Fruit fly (Drosophila melanogaster) whole organism, embryonic: Measurements from ENCODE around the gene Sik2.

ENCODE experiments used
- Adf1 ChIP-seq: fragments of 200-800 bp; sonication (Bioruptor generic); IDR thresholded peaks from 2 replicates; pipeline ENCODE4 v1.3.6; 2022; ENCODE audit warnings: missing biosample characterization, missing genetic modification characterization
- Awh ChIP-seq: fragments of 200-800 bp; sonication (Bioruptor generic); IDR thresholded peaks from 2 replicates; pipeline ENCODE4, ENCODE4 v1.3.6; 2022; ENCODE audit warnings: missing biosample characterization, missing genetic modification characterization
- CG11093 ChIP-seq: fragments of 200-800 bp; sonication (Bioruptor generic); IDR thresholded peaks from 3 replicates; pipeline ENCODE4 v1.3.6; 2022; ENCODE audit warnings: missing biosample characterization, missing genetic modification characterization
- CG12104 ChIP-seq: fragments of 200-800 bp; sonication (Bioruptor generic); optimal IDR thresholded peaks from 3 replicates; lab custom pipeline; 2016; ENCODE audit warnings: missing biosample characterization, missing genetic modification characterization
- CG13296 ChIP-seq: fragments of 200-800 bp; sonication (Bioruptor generic); optimal IDR thresholded peaks from 3 replicates; lab custom pipeline; 2018; ENCODE audit warnings: missing biosample characterization, mild to moderate bottlenecking, missing genetic modification characterization
- CG14050 ChIP-seq: fragments of 200-800 bp; sonication (Bioruptor generic); IDR thresholded peaks from 3 replicates; pipeline ENCODE4 v1.3.6; 2022; ENCODE audit warnings: missing biosample characterization, missing genetic modification characterization
- CG14441 ChIP-seq: fragments of 200-800 bp; sonication (Bioruptor generic); IDR thresholded peaks from 2 replicates; pipeline ENCODE4 v1.3.6; 2022; ENCODE audit warnings: missing biosample characterization, missing genetic modification characterization
- CG15601 ChIP-seq: fragments of 200-800 bp; sonication (Bioruptor generic); optimal IDR thresholded peaks from 3 replicates; lab custom pipeline; 2019; ENCODE audit warnings: missing biosample characterization, mild to moderate bottlenecking, missing genetic modification characterization, moderate library complexity
- CG16863 ChIP-seq: fragments of 200-800 bp; sonication (Bioruptor generic); optimal IDR thresholded peaks from 3 replicates; lab custom pipeline; 2016; ENCODE audit warnings: missing biosample characterization, missing genetic modification characterization
- CG17328 ChIP-seq: fragments of 200-800 bp; sonication (Bioruptor generic); IDR thresholded peaks from 2 replicates; pipeline ENCODE4 v1.3.6; 2022; ENCODE audit warnings: missing biosample characterization, missing genetic modification characterization
- CG17361 ChIP-seq: fragments of 200-800 bp; sonication (Bioruptor generic); IDR thresholded peaks from 3 replicates; pipeline ENCODE4 v1.3.6; 2022; ENCODE audit warnings: missing biosample characterization, missing genetic modification characterization
- CG17829 ChIP-seq: fragments of 200-800 bp; optimal IDR thresholded peaks from 2 replicates; lab custom pipeline; 2019; ENCODE audit warnings: missing biosample characterization, mild to moderate bottlenecking, missing genetic modification characterization, moderate library complexity
- CG18599 ChIP-seq: fragments of 200-800 bp; sonication (Bioruptor generic); optimal IDR thresholded peaks from 3 replicates; lab custom pipeline; 2017; ENCODE audit warnings: missing biosample characterization, missing genetic modification characterization, mild to moderate bottlenecking, moderate library complexity, missing genetic modification reagents
- CG2199 ChIP-seq: fragments of 200-800 bp; sonication (Bioruptor generic); IDR thresholded peaks from 3 replicates; pipeline ENCODE4 v1.3.6; 2022; ENCODE audit warnings: missing biosample characterization, missing genetic modification characterization
- CG4707 ChIP-seq: fragments of 200-800 bp; sonication (Bioruptor generic); optimal IDR thresholded peaks from 2 replicates; lab custom pipeline; 2018; ENCODE audit warnings: missing biosample characterization, mild to moderate bottlenecking, missing genetic modification characterization, moderate library complexity
- CG5953 ChIP-seq: fragments of 200-800 bp; sonication (Bioruptor generic); IDR thresholded peaks from 2 replicates; pipeline ENCODE4 v1.3.6; 2022; ENCODE audit warnings: missing biosample characterization, missing genetic modification characterization
- CG7928 ChIP-seq: fragments of 200-800 bp; sonication (Bioruptor generic); optimal IDR thresholded peaks from 2 replicates; lab custom pipeline; 2017; ENCODE audit warnings: missing biosample characterization, mild to moderate bottlenecking, missing genetic modification characterization
- CG8281 ChIP-seq: fragments of 200-800 bp; sonication (Bioruptor generic); optimal IDR thresholded peaks from 2 replicates; lab custom pipeline; 2018; ENCODE audit warnings: missing biosample characterization, mild to moderate bottlenecking, missing genetic modification characterization, moderate library complexity
- CG8388 ChIP-seq: fragments of 200-800 bp; sonication (Bioruptor generic); optimal IDR thresholded peaks from 2 replicates; lab custom pipeline; 2019; ENCODE audit warnings: missing biosample characterization, mild to moderate bottlenecking, missing genetic modification characterization, moderate library complexity
- CG9437 ChIP-seq: fragments of 200-800 bp; sonication (Bioruptor generic); optimal IDR thresholded peaks from 2 replicates; lab custom pipeline; 2018; ENCODE audit warnings: missing biosample characterization, mild to moderate bottlenecking, missing genetic modification characterization
- Chrac-16 ChIP-seq: fragments of 200-800 bp; sonication (Bioruptor generic); optimal IDR thresholded peaks from 3 replicates; lab custom pipeline; 2016; ENCODE audit warnings: missing biosample characterization, missing genetic modification characterization
- CkIIα-i1 ChIP-seq: fragments of 200-800 bp; sonication (Bioruptor generic); IDR thresholded peaks from 2 replicates; pipeline ENCODE4 v1.3.6; 2022; ENCODE audit warnings: missing biosample characterization, missing genetic modification characterization
- Dek ChIP-seq: fragments of 200-800 bp; sonication (Bioruptor generic); optimal IDR thresholded peaks from 3 replicates; lab custom pipeline; 2019; ENCODE audit warnings: missing biosample characterization, mild to moderate bottlenecking, missing genetic modification characterization, moderate library complexity
- Dll ChIP-seq: fragments of 200-800 bp; sonication (Bioruptor generic); IDR thresholded peaks from 4 replicates; pipeline ENCODE4 v1.3.6; 2022; ENCODE audit warnings: missing biosample characterization, missing genetic modification characterization; ENCODE audit not compliant: partially characterized antibody
- E2f1 ChIP-seq: fragments of 200-800 bp; sonication (Bioruptor generic); IDR thresholded peaks from 2 replicates; pipeline ENCODE4 v1.3.6; 2022; ENCODE audit warnings: missing biosample characterization, missing genetic modification characterization
- Fer3 ChIP-seq: fragments of 200-800 bp; sonication (Bioruptor generic); optimal IDR thresholded peaks from 2 replicates; lab custom pipeline; 2018; ENCODE audit warnings: missing biosample characterization, mild to moderate bottlenecking, missing genetic modification characterization, moderate library complexity
- GATAe ChIP-seq: fragments of 200-800 bp; sonication (Bioruptor generic); conservative IDR thresholded peaks from 2 replicates; pipeline ENCODE4 v1.3.6; 2022; ENCODE audit warnings: missing biosample characterization, missing genetic modification characterization
- HLHmδ ChIP-seq: fragments of 200-800 bp; sonication (Bioruptor generic); optimal IDR thresholded peaks from 2 replicates; lab custom pipeline; 2018; ENCODE audit warnings: missing biosample characterization, mild to moderate bottlenecking, missing genetic modification characterization, moderate library complexity
- Hmx ChIP-seq: fragments of 200-800 bp; sonication (Bioruptor generic); optimal IDR thresholded peaks from 2 replicates; lab custom pipeline; 2016; ENCODE audit warnings: missing biosample characterization, missing genetic modification characterization
- Lhr ChIP-seq: fragments of 200-800 bp; sonication (Bioruptor generic); optimal IDR thresholded peaks from 3 replicates; lab custom pipeline; 2017; ENCODE audit warnings: mild to moderate bottlenecking, missing biosample characterization, missing genetic modification reagents, missing genetic modification characterization
- NFAT ChIP-seq: fragments of 200-800 bp; sonication (Bioruptor generic); IDR thresholded peaks from 2 replicates; pipeline ENCODE4 v1.3.6; 2022; ENCODE audit warnings: missing biosample characterization, missing genetic modification characterization
- Ravus ChIP-seq: fragments of 200-800 bp; sonication (Bioruptor generic); IDR thresholded peaks from 2 replicates; pipeline ENCODE4 v1.3.6; 2022; ENCODE audit warnings: missing biosample characterization, missing genetic modification characterization
- bab2 ChIP-seq: fragments of 200-800 bp; sonication (Bioruptor generic); optimal IDR thresholded peaks from 2 replicates; lab custom pipeline; 2016; ENCODE audit warnings: missing biosample characterization, missing genetic modification characterization
- cas ChIP-seq: fragments of 200-800 bp; sonication (Bioruptor generic); IDR thresholded peaks from 2 replicates; pipeline ENCODE4 v1.3.6; 2022; ENCODE audit warnings: missing biosample characterization, missing genetic modification characterization
- eve ChIP-seq, 2 experiments: fragments of >200 bp; optimal IDR thresholded peaks; 2 replicates each; lab custom pipeline; 2017; ENCODE audit warnings: missing biosample characterization in 2 of 2, missing genetic modification characterization in 2 of 2
- fd102C ChIP-seq: fragments of 200-800 bp; sonication (Bioruptor generic); optimal IDR thresholded peaks from 2 replicates; lab custom pipeline; 2018; ENCODE audit warnings: missing biosample characterization, mild to moderate bottlenecking, missing genetic modification characterization, moderate library complexity
- gfzf ChIP-seq: fragments of 200-800 bp; sonication (Bioruptor generic); optimal IDR thresholded peaks from 2 replicates; lab custom pipeline; 2016; ENCODE audit warnings: missing biosample characterization, mild to moderate bottlenecking, missing genetic modification characterization, moderate library complexity
- lab ChIP-seq: fragments of 200-800 bp; sonication (Bioruptor generic); optimal IDR thresholded peaks from 3 replicates; lab custom pipeline; 2017; ENCODE audit warnings: missing biosample characterization, missing genetic modification characterization, mild to moderate bottlenecking, moderate library complexity, missing genetic modification reagents
- mam ChIP-seq: fragments of 200-800 bp; sonication (Bioruptor generic); optimal IDR thresholded peaks from 3 replicates; lab custom pipeline; 2016; ENCODE audit warnings: missing biosample characterization, missing genetic modification characterization
- nerfin-1 ChIP-seq: fragments of 200-800 bp; sonication (Bioruptor generic); optimal IDR thresholded peaks from 3 replicates; lab custom pipeline; 2019; ENCODE audit warnings: missing biosample characterization, mild to moderate bottlenecking, missing genetic modification characterization, moderate library complexity
- nmo ChIP-seq: fragments of 200-800 bp; sonication (Bioruptor generic); optimal IDR thresholded peaks from 2 replicates; lab custom pipeline; 2018; ENCODE audit warnings: missing biosample characterization, mild to moderate bottlenecking, missing genetic modification characterization, moderate library complexity
- nom ChIP-seq: fragments of 200-800 bp; sonication (Bioruptor generic); optimal IDR thresholded peaks from 2 replicates; lab custom pipeline; 2017; ENCODE audit warnings: missing biosample characterization, missing genetic modification characterization, mild to moderate bottlenecking, moderate library complexity, missing genetic modification reagents
- odd ChIP-seq: fragments of 200-800 bp; sonication (Bioruptor generic); optimal IDR thresholded peaks from 2 replicates; lab custom pipeline; 2017; ENCODE audit warnings: missing biosample characterization, mild to moderate bottlenecking, missing genetic modification characterization
- org-1 ChIP-seq: fragments of 200-800 bp; sonication (Bioruptor generic); optimal IDR thresholded peaks from 2 replicates; lab custom pipeline; 2017; ENCODE audit warnings: missing biosample characterization, missing genetic modification characterization
- prd ChIP-seq, 3 experiments: fragments of >200 bp in 2 of 3; fragments of 200-800 bp in 1 of 3; sonication (Bioruptor generic) in 1 of 3; optimal IDR thresholded peaks in 2 of 3; IDR thresholded peaks in 1 of 3; 2 replicates in 2 of 3; 3 replicates in 1 of 3; pipeline versions ENCODE4 v1.3.6 to Lab custom; 2017 to 2022; ENCODE audit warnings: missing biosample characterization in 1 of 3, missing genetic modification characterization in 1 of 3
- sim ChIP-seq: fragments of 200-800 bp; sonication (Bioruptor generic); IDR thresholded peaks from 2 replicates; pipeline ENCODE4 v1.3.6; 2022; ENCODE audit warnings: missing biosample characterization, missing genetic modification characterization
- sna ChIP-seq: fragments of 200-800 bp; sonication (Bioruptor generic); IDR thresholded peaks from 2 replicates; pipeline ENCODE4 v1.3.6; 2022; ENCODE audit warnings: missing biosample characterization, missing genetic modification characterization; ENCODE audit not compliant: partially characterized antibody
- sug ChIP-seq: fragments of 200-800 bp; optimal IDR thresholded peaks from 2 replicates; lab custom pipeline; 2019; ENCODE audit warnings: missing biosample characterization, mild to moderate bottlenecking, missing genetic modification characterization, moderate library complexity
- wdn ChIP-seq: fragments of 200-800 bp; sonication (Bioruptor generic); IDR thresholded peaks from 2 replicates; pipeline ENCODE4 v1.3.6; 2022; ENCODE audit warnings: missing biosample characterization, missing genetic modification characterization
- zfh2 ChIP-seq: fragments of 200-800 bp; sonication (Bioruptor generic); optimal IDR thresholded peaks from 2 replicates; lab custom pipeline; 2016; ENCODE audit warnings: missing biosample characterization, missing genetic modification characterization

The Sik2 gene

dm6 chrX:2036800-2037488 is 24.8 kb downstream of the Sik2 start (continued):
- TF ChIP-seq Fer3 (no peak), bab2 (GFP tag; lab: Kevin White, UChicago) (no peak), CG18599 (GFP tag; lab: Kevin White, UChicago) (peak; percentile 12), gfzf (GFP tag; lab: Kevin White, UChicago) (no peak), CG11093 (GFP tag; lab: Robert Waterston, UW) (no peak), CG17829 (tag; lab: Kevin White, UChicago) (no peak), sim (GFP tag; lab: Robert Waterston, UW) (no peak), cas (GFP tag; lab: Robert Waterston, UW) (no peak), E2f1 (GFP tag; lab: Robert Waterston, UW) (no peak), fd102C (GFP tag; lab: Kevin White, UChicago) (no peak), Dek (tag; lab: Kevin White, UChicago) (no peak), CG2199 (GFP tag; lab: Robert Waterston, UW) (no peak), CG9437 (peak; percentile 36), CG12104 (GFP tag; lab: Kevin White, UChicago) (no peak), Chrac-16 (peak; percentile 8), HLHmδ (GFP tag; lab: Kevin White, UChicago) (no peak), CG8281 (tag; lab: Kevin White, UChicago) (no peak), Awh (GFP tag; lab: Robert Waterston, UW) (no peak), CG15601 (tag; lab: Kevin White, UChicago) (peak; percentile 4), Ravus (GFP tag; lab: Robert Waterston, UW) (no peak), CG8388 (GFP tag; lab: Kevin White, UChicago) (peak; percentile 14), org-1 (GFP tag; lab: Kevin White, UChicago) (no peak), prd (optimal IDR thresholded peaks at IDR 0.05; lab: Kevin White, UChicago) (no peak), prd (GFP tag; IDR thresholded peaks at IDR 0.05; lab: Robert Waterston, UW) (no peak), CG5953 (GFP tag; lab: Robert Waterston, UW) (no peak), sna (GFP tag; lab: Robert Waterston, UW) (no peak), wdn (GFP tag; lab: Robert Waterston, UW) (no peak), Lhr (GFP tag; lab: Kevin White, UChicago) (no peak), CG4707 (GFP tag; lab: Kevin White, UChicago) (no peak), CG17361 (GFP tag; lab: Robert Waterston, UW) (0 out of 3 replicates have a peak, but pooled peaks have one; percentile 21), nom (no peak), lab (no peak), NFAT (GFP tag; lab: Robert Waterston, UW) (no peak), eve (GFP tag; optimal IDR thresholded peaks at IDR 0.05; lab: Kevin White, UChicago) (no peak), CG14050 (GFP tag; lab: Robert Waterston, UW) (no peak), CG16863 (GFP tag; lab: Kevin White, UChicago) (no peak), sug (no peak), CkIIα-i1 (GFP tag; lab: Robert Waterston, UW) (no peak), Hmx (GFP tag; lab: Kevin White, UChicago) (no peak), nmo (GFP tag; lab: Kevin White, UChicago) (peak; percentile 30), Adf1 (GFP tag; lab: Robert Waterston, UW) (no peak), odd (GFP tag; lab: Kevin White, UChicago) (no peak), mam (GFP tag; lab: Kevin White, UChicago) (peak; percentile 7), Dll (GFP tag; lab: Robert Waterston, UW) (no peak), GATAe (GFP tag; lab: Robert Waterston, UW) (no peak), zfh2 (GFP tag; lab: Kevin White, UChicago) (no peak), CG14441 (GFP tag; lab: Robert Waterston, UW) (no peak), CG13296 (GFP tag; lab: Kevin White, UChicago) (no peak), nerfin-1 (tag; lab: Kevin White, UChicago) (no peak), CG7928 (GFP tag; lab: Kevin White, UChicago) (no peak), CG17328 (no peak)
